Worm (Caenorhabditis elegans): ENCODE data around the gene ceh-92.
A peak's percentile ranks its signal among the peaks of the same experiment; 100 is the strongest.

The ceh-92 gene

DNA sequence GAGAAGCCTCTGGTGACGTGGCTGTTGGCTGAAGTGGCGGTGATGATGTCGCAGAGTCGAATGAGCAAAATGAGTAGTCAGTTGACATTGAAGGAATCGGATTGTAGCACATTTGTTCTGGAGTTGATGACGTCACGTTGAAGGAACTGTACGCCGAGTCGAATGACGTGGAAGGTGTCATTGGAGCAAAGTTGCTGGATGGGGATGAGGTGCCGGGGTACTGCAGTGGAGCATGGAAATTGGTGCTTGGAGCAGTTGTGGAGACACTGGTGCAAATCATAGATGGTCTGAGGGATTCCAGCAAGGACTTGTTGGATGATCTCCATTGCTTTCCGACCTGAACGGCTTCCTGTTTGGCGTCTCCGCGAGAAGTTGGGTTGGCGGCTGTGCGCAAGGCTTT lies 52.0 kb downstream of the ceh-92 start:
- no peak for TF ChIP-seq aptf-3 (GFP tag; IDR thresholded peaks at IDR 0.05)
- TF ChIP-seq nhr-120 (GFP tag; IDR thresholded peaks at IDR 0.05), result 0 out of 2 replicates have a peak, but pooled peaks have one; percentile 20
- TF ChIP-seq tbx-9 (tag; optimal IDR thresholded peaks at IDR 0.05; ENCODE audit: borderline replicate concordance), result no peak
- TF ChIP-seq dox-1 (GFP tag; IDR thresholded peaks at IDR 0.05), result no peak

DNA sequence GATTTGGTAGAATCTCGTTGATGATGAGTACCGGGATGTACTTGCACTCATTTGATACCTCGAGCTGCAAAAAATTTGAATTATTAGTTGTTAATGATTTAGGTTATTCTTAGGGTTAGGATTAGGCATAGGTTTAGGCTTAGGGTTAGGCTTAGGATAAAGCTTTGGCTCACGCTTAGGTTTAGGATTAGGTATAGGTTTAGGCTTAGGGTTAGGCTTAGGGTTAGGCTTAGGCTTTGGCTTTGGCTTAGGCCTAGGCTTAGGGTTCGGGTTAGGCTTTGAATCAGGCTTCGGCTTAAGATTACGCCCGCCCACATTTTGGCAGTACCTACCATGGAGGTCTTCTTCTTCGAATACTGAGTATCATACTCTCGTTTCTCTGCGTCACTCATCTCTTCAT lies 53.6 kb downstream of the ceh-92 start:
- no peak for TF ChIP-seq nhr-120 (GFP tag; IDR thresholded peaks at IDR 0.05)

ce11 chrIII:11636740-11637139 lies 55.3 kb downstream of the ceh-92 start, which contains the start of gene tbx-33:
Gene tbx-33 (minus strand): TSS chrIII:11636840.
- TF ChIP-seq ceh-91 (GFP tag; IDR thresholded peaks at IDR 0.05) (no peak), Y56A3A.18 (GFP tag; IDR thresholded peaks at IDR 0.05) (no peak), ceh-58 (GFP tag; IDR thresholded peaks at IDR 0.05) (no peak), ztf-28 (GFP tag; IDR thresholded peaks at IDR 0.05) (no peak)

Data from whole organism, young adult.